Fruit fly (Drosophila melanogaster): Measurements from ENCODE around the gene Graf.

DNA sequence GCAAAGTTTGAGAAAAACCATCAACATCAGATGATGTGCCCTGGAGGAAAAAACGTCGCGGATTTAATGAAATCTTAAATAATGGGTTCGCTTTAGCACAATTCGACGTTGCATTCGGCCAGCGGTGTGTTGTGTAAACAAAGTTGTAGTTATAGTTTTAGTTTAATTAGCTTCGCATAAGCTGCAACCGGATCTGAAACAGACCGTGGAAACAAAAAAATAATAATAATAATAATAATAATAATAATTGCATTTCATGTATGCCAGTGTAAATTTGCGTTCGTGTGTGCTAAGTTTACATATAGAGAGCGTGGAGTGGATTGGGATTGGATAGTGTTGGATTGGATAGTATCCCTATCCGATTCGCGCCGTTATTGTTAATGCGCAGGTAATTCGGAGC is 44.3 kb upstream of the Graf start:
- TF ChIP-seq Trl (optimal IDR thresholded peaks at IDR 0.05) (no peak), Trl (GFP tag; optimal IDR thresholded peaks at IDR 0.05) (no peak), CG18619 (GFP tag; optimal IDR thresholded peaks at IDR 0.05) (no peak), h (optimal IDR thresholded peaks at IDR 0.05) (no peak), run (tag; optimal IDR thresholded peaks at IDR 0.05) (no peak)
